Fruit fly (Drosophila melanogaster) whole organism, embryonic: ENCODE data around the gene Trpgamma.
A peak's percentile ranks its signal among the peaks of the same experiment; 100 is the strongest.

ENCODE experiments used
- Ada2b ChIP-seq: fragments of 200-800 bp; sonication (Bioruptor generic); IDR thresholded peaks from 2 replicates; pipeline ENCODE4 v1.3.6; 2022; ENCODE audit warnings: missing biosample characterization, missing genetic modification characterization
- Asciz ChIP-seq: fragments of 200-800 bp; sonication (Bioruptor generic); optimal IDR thresholded peaks from 2 replicates; lab custom pipeline; 2017; ENCODE audit warnings: missing biosample characterization, mild to moderate bottlenecking, missing genetic modification characterization, missing genetic modification reagents
- Bteb2 ChIP-seq: fragments of 200-800 bp; sonication (Bioruptor generic); optimal IDR thresholded peaks from 2 replicates; lab custom pipeline; 2016; ENCODE audit warnings: missing biosample characterization, missing genetic modification characterization
- CG10267 ChIP-seq: fragments of 200-800 bp; sonication (Bioruptor generic); optimal IDR thresholded peaks from 2 replicates; lab custom pipeline; 2018; ENCODE audit warnings: missing biosample characterization, mild to moderate bottlenecking, missing genetic modification characterization, moderate library complexity
- CG10274 ChIP-seq: fragments of 200-800 bp; sonication (Bioruptor generic); optimal IDR thresholded peaks from 3 replicates; lab custom pipeline; 2017; ENCODE audit warnings: missing biosample characterization, mild to moderate bottlenecking, missing genetic modification characterization
- CG10431 ChIP-seq: fragments of 200-800 bp; sonication (Bioruptor generic); optimal IDR thresholded peaks from 3 replicates; lab custom pipeline; 2018; ENCODE audit warnings: missing biosample characterization, mild to moderate bottlenecking, missing genetic modification characterization
- CG11456 ChIP-seq: fragments of 200-800 bp; sonication (Bioruptor generic); IDR thresholded peaks from 3 replicates; pipeline ENCODE4 v1.3.6; 2022; ENCODE audit warnings: missing biosample characterization, missing genetic modification characterization
- CG12219 ChIP-seq: fragments of 200-800 bp; sonication (Bioruptor generic); optimal IDR thresholded peaks from 3 replicates; lab custom pipeline; 2018; ENCODE audit warnings: missing biosample characterization, mild to moderate bottlenecking, missing genetic modification characterization
- CG12769 ChIP-seq: fragments of 200-800 bp; sonication (Bioruptor generic); optimal IDR thresholded peaks from 2 replicates; lab custom pipeline; 2019; ENCODE audit warnings: missing biosample characterization, mild to moderate bottlenecking, missing genetic modification characterization, moderate library complexity
- CG13624 ChIP-seq: fragments of 200-800 bp; sonication (Bioruptor generic); optimal IDR thresholded peaks from 2 replicates; lab custom pipeline; 2016; ENCODE audit warnings: missing biosample characterization, missing genetic modification characterization
- CG13775 ChIP-seq: fragments of 200-800 bp; sonication (Bioruptor generic); optimal IDR thresholded peaks from 3 replicates; lab custom pipeline; 2017; ENCODE audit warnings: missing biosample characterization, mild to moderate bottlenecking, missing genetic modification characterization
- CG14441 ChIP-seq: fragments of 200-800 bp; sonication (Bioruptor generic); IDR thresholded peaks from 2 replicates; pipeline ENCODE4 v1.3.6; 2022; ENCODE audit warnings: missing biosample characterization, missing genetic modification characterization
- CG15479 ChIP-seq: fragments of 200-800 bp; sonication (Bioruptor generic); optimal IDR thresholded peaks from 3 replicates; lab custom pipeline; 2019; ENCODE audit warnings: missing biosample characterization, mild to moderate bottlenecking, missing genetic modification characterization, moderate library complexity
- CG16815 ChIP-seq: fragments of 200-800 bp; sonication (Bioruptor generic); optimal IDR thresholded peaks from 3 replicates; lab custom pipeline; 2017; ENCODE audit warnings: missing biosample characterization, mild to moderate bottlenecking, missing genetic modification characterization
- CG2889 ChIP-seq: fragments of 200-800 bp; sonication (Bioruptor generic); IDR thresholded peaks from 3 replicates; pipeline ENCODE4 v1.3.6; 2022; ENCODE audit warnings: missing biosample characterization, missing genetic modification characterization
- CG3281 ChIP-seq: fragments of 200-800 bp; sonication (Bioruptor generic); optimal IDR thresholded peaks from 3 replicates; lab custom pipeline; 2017; ENCODE audit warnings: missing biosample characterization, mild to moderate bottlenecking, missing genetic modification characterization
- CG33213 ChIP-seq: fragments of 200-800 bp; sonication (Bioruptor generic); optimal IDR thresholded peaks from 3 replicates; lab custom pipeline; 2016; ENCODE audit warnings: missing biosample characterization, missing genetic modification characterization
- CG3847 ChIP-seq: fragments of 200-800 bp; sonication (Bioruptor generic); IDR thresholded peaks from 2 replicates; pipeline ENCODE4 v1.3.6; 2022; ENCODE audit warnings: missing biosample characterization, missing genetic modification characterization
- CG4617 ChIP-seq: fragments of 200-800 bp; sonication (Bioruptor generic); optimal IDR thresholded peaks from 3 replicates; lab custom pipeline; 2016; ENCODE audit warnings: missing biosample characterization, missing genetic modification characterization, borderline replicate concordance
- CG4820 ChIP-seq: fragments of 200-800 bp; sonication (Bioruptor generic); optimal IDR thresholded peaks from 3 replicates; lab custom pipeline; 2016; ENCODE audit warnings: missing biosample characterization, missing genetic modification characterization
- CG7745 ChIP-seq: fragments of 200-800 bp; sonication (Bioruptor generic); optimal IDR thresholded peaks from 2 replicates; lab custom pipeline; 2018; ENCODE audit warnings: missing biosample characterization, mild to moderate bottlenecking, missing genetic modification characterization, moderate library complexity
- D ChIP-seq, 2 experiments: fragments of 200-800 bp in 1 of 2; fragments of >200 bp in 1 of 2; sonication (Bioruptor generic) in 1 of 2; optimal IDR thresholded peaks; 2 replicates in 1 of 2; 3 replicates in 1 of 2; lab custom pipeline; 2017; ENCODE audit warnings: mild to moderate bottlenecking in 1 of 2, missing biosample characterization in 1 of 2, missing genetic modification characterization in 1 of 2, missing genetic modification reagents in 1 of 2
- D19A ChIP-seq: fragments of 200-800 bp; optimal IDR thresholded peaks from 3 replicates; lab custom pipeline; 2019; ENCODE audit warnings: missing biosample characterization, mild to moderate bottlenecking, missing genetic modification characterization, moderate library complexity
- Deaf1 ChIP-seq: fragments of 200-800 bp; optimal IDR thresholded peaks from 3 replicates; lab custom pipeline; 2019; ENCODE audit warnings: missing biosample characterization, mild to moderate bottlenecking, missing genetic modification characterization, moderate library complexity
- H2.0 ChIP-seq: fragments of 200-800 bp; sonication (Bioruptor generic); IDR thresholded peaks from 2 replicates; pipeline ENCODE4 v1.3.6; 2022; ENCODE audit warnings: missing biosample characterization, missing genetic modification characterization
- Mes4 ChIP-seq: fragments of 200-800 bp; sonication (Bioruptor generic); optimal IDR thresholded peaks from 2 replicates; lab custom pipeline; 2016; ENCODE audit warnings: missing biosample characterization, missing genetic modification characterization
- Oli ChIP-seq: fragments of 200-800 bp; sonication (Bioruptor generic); optimal IDR thresholded peaks from 2 replicates; lab custom pipeline; 2018; ENCODE audit warnings: missing biosample characterization, mild to moderate bottlenecking, missing genetic modification characterization, moderate library complexity
- Rfx ChIP-seq: fragments of 200-800 bp; sonication (Bioruptor generic); IDR thresholded peaks from 2 replicates; pipeline ENCODE4 v1.3.6; 2022; ENCODE audit warnings: missing biosample characterization, missing genetic modification characterization
- TFAM ChIP-seq: fragments of 200-800 bp; sonication (Bioruptor generic); optimal IDR thresholded peaks from 2 replicates; lab custom pipeline; 2017; ENCODE audit warnings: missing biosample characterization, missing genetic modification characterization, inconsistent platforms
- ap ChIP-seq: fragments of 200-800 bp; sonication (Bioruptor generic); IDR thresholded peaks from 2 replicates; pipeline ENCODE4 v1.3.6; 2022; ENCODE audit warnings: missing biosample characterization, missing genetic modification characterization
- bab2 ChIP-seq: fragments of 200-800 bp; sonication (Bioruptor generic); optimal IDR thresholded peaks from 2 replicates; lab custom pipeline; 2016; ENCODE audit warnings: missing biosample characterization, missing genetic modification characterization
- chinmo ChIP-seq: fragments of 200-800 bp; sonication (Bioruptor generic); IDR thresholded peaks from 4 replicates; pipeline ENCODE4 v1.3.6; 2022; ENCODE audit warnings: missing biosample characterization, missing genetic modification characterization; ENCODE audit not compliant: partially characterized antibody
- gcm ChIP-seq: fragments of 200-800 bp; sonication (Bioruptor generic); optimal IDR thresholded peaks from 2 replicates; lab custom pipeline; 2019; ENCODE audit warnings: missing biosample characterization, mild to moderate bottlenecking, missing genetic modification characterization, moderate library complexity
- grau ChIP-seq: fragments of 200-800 bp; optimal IDR thresholded peaks from 3 replicates; lab custom pipeline; 2019; ENCODE audit warnings: missing biosample characterization, mild to moderate bottlenecking, missing genetic modification characterization, moderate library complexity
- gro ChIP-seq: fragments of 200-800 bp; sonication (Bioruptor generic); optimal IDR thresholded peaks from 2 replicates; lab custom pipeline; 2016; ENCODE audit warnings: missing biosample characterization, missing genetic modification characterization
- inv ChIP-seq: fragments of 200-800 bp; sonication (Bioruptor generic); IDR thresholded peaks from 2 replicates; pipeline ENCODE4 v1.3.6; 2022; ENCODE audit warnings: missing biosample characterization, missing genetic modification characterization; ENCODE audit not compliant: partially characterized antibody
- maf-S ChIP-seq: fragments of 200-800 bp; sonication (Bioruptor generic); optimal IDR thresholded peaks from 2 replicates; lab custom pipeline; 2016; ENCODE audit warnings: missing biosample characterization, missing genetic modification characterization
- p53 ChIP-seq: fragments of 200-800 bp; sonication (Bioruptor generic); optimal IDR thresholded peaks from 2 replicates; lab custom pipeline; 2016; ENCODE audit warnings: missing biosample characterization, missing genetic modification characterization
- pho ChIP-seq: fragments of 200-800 bp; sonication (Bioruptor generic); optimal IDR thresholded peaks from 2 replicates; lab custom pipeline; 2016; ENCODE audit warnings: missing biosample characterization, missing genetic modification characterization
- phol ChIP-seq: fragments of 200-800 bp; sonication (Bioruptor generic); optimal IDR thresholded peaks from 3 replicates; lab custom pipeline; 2018; ENCODE audit warnings: missing biosample characterization, mild to moderate bottlenecking, missing genetic modification characterization, moderate library complexity
- prd ChIP-seq, 3 experiments: fragments of >200 bp in 2 of 3; fragments of 200-800 bp in 1 of 3; sonication (Bioruptor generic) in 1 of 3; optimal IDR thresholded peaks in 2 of 3; IDR thresholded peaks in 1 of 3; 2 replicates in 2 of 3; 3 replicates in 1 of 3; pipeline versions ENCODE4 v1.3.6 to Lab custom; 2017 to 2022; ENCODE audit warnings: missing biosample characterization in 1 of 3, missing genetic modification characterization in 1 of 3
- rib ChIP-seq: fragments of 200-800 bp; sonication (Bioruptor generic); IDR thresholded peaks from 2 replicates; pipeline ENCODE4 v1.3.6; 2022; ENCODE audit warnings: missing biosample characterization, missing genetic modification characterization
- salm ChIP-seq: fragments of 200-800 bp; sonication (Bioruptor generic); optimal IDR thresholded peaks from 2 replicates; lab custom pipeline; 2018; ENCODE audit warnings: missing biosample characterization, mild to moderate bottlenecking, missing genetic modification characterization
- sens-2 ChIP-seq: fragments of 200-800 bp; sonication (Bioruptor generic); IDR thresholded peaks from 2 replicates; pipeline ENCODE4 v1.3.6; 2022; ENCODE audit warnings: missing biosample characterization, missing genetic modification characterization
- sim ChIP-seq: fragments of 200-800 bp; sonication (Bioruptor generic); IDR thresholded peaks from 2 replicates; pipeline ENCODE4 v1.3.6; 2022; ENCODE audit warnings: missing biosample characterization, missing genetic modification characterization
- sima ChIP-seq: fragments of 200-800 bp; sonication (Bioruptor generic); optimal IDR thresholded peaks from 2 replicates; lab custom pipeline; 2016; ENCODE audit warnings: missing biosample characterization, missing genetic modification characterization
- slou ChIP-seq: fragments of 200-800 bp; sonication (Bioruptor generic); optimal IDR thresholded peaks from 3 replicates; lab custom pipeline; 2016; ENCODE audit warnings: missing biosample characterization, missing genetic modification characterization
- sug ChIP-seq: fragments of 200-800 bp; optimal IDR thresholded peaks from 2 replicates; lab custom pipeline; 2019; ENCODE audit warnings: missing biosample characterization, mild to moderate bottlenecking, missing genetic modification characterization, moderate library complexity
- tup ChIP-seq: fragments of 200-800 bp; sonication (Bioruptor generic); optimal IDR thresholded peaks from 2 replicates; lab custom pipeline; 2016; ENCODE audit warnings: missing biosample characterization, mild to moderate bottlenecking, missing genetic modification characterization, moderate library complexity
- z ChIP-seq: fragments of 200-800 bp; sonication (Bioruptor generic); IDR thresholded peaks from 3 replicates; pipeline ENCODE4 v1.3.6; 2022; ENCODE audit warnings: missing biosample characterization, missing genetic modification characterization
- zf30C ChIP-seq: fragments of 200-800 bp; sonication (Bioruptor generic); optimal IDR thresholded peaks from 3 replicates; lab custom pipeline; 2018; ENCODE audit warnings: missing biosample characterization, mild to moderate bottlenecking, missing genetic modification characterization

The Trpgamma gene

DNA sequence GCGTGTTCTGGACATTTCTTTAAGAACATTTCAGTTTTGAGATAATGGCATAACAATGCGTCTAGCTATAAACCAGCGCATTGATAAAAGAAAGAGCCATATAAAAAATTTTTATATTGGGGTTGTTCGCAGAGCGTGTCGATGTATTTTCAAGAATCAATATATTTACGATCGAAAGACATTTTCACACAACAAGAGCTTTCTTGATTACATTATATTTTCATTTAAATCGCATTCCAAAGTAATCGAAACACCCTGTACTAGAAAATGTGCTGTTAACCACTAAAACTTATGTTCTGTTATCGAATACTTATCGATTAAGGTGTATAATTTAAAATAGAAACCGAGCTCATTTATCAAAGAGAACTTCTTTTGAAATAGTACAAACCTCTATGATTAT, 27.3 kb upstream of the Trpgamma start (continued):
- TF ChIP-seq salm (tag; lab: Kevin White, UChicago), result no peak
- TF ChIP-seq chinmo (GFP tag; lab: Robert Waterston, UW), result no peak
- peak; percentile 44 for TF ChIP-seq maf-S (GFP tag; lab: Kevin White, UChicago)
- TF ChIP-seq CG4820, result peak; percentile 32
- TF ChIP-seq CG7745 (tag; lab: Kevin White, UChicago), result no peak
- peak; percentile 41; the same call in 1 of the 2 replicates for TF ChIP-seq CG3847
- TF ChIP-seq gro (GFP tag; lab: Kevin White, UChicago), result peak; percentile 72
- no peak for TF ChIP-seq ap (GFP tag; lab: Robert Waterston, UW)
- peak; percentile 19 for TF ChIP-seq bab2 (GFP tag; lab: Kevin White, UChicago)
- peak; percentile 44 for TF ChIP-seq sug
- peak; percentile 58; the same call in 1 of the 2 replicates for TF ChIP-seq Ada2b (GFP tag; lab: Robert Waterston, UW)
- no peak for TF ChIP-seq D19A (tag; lab: Kevin White, UChicago)
- no peak for TF ChIP-seq rib (GFP tag; lab: Robert Waterston, UW)
- TF ChIP-seq TFAM (GFP tag; lab: Kevin White, UChicago), result no peak
- TF ChIP-seq CG15479 (GFP tag; lab: Kevin White, UChicago), result no peak
- TF ChIP-seq Rfx (GFP tag; lab: Robert Waterston, UW), result no peak
- no peak for TF ChIP-seq inv (GFP tag; lab: Robert Waterston, UW)
- peak; percentile 25 for TF ChIP-seq CG33213 (GFP tag; lab: Kevin White, UChicago)
- TF ChIP-seq CG13775 (GFP tag; lab: Kevin White, UChicago), result peak; percentile 63
- no peak for TF ChIP-seq sim (GFP tag; lab: Robert Waterston, UW)
- TF ChIP-seq H2.0 (GFP tag; lab: Robert Waterston, UW), result no peak
- TF ChIP-seq sima, result no peak
- no peak for TF ChIP-seq CG2889 (GFP tag; lab: Robert Waterston, UW)
- no peak for TF ChIP-seq CG16815 (GFP tag; lab: Kevin White, UChicago)
- TF ChIP-seq CG11456 (GFP tag; lab: Robert Waterston, UW), result no peak
- peak; percentile 38 for TF ChIP-seq CG12769 (tag; lab: Kevin White, UChicago)
- TF ChIP-seq phol (tag; lab: Kevin White, UChicago), result no peak
- no peak for TF ChIP-seq zf30C (GFP tag; lab: Kevin White, UChicago)
- TF ChIP-seq Asciz (GFP tag; lab: Kevin White, UChicago), result no peak
- TF ChIP-seq tup (GFP tag; lab: Kevin White, UChicago), result no peak
- TF ChIP-seq CG10274 (GFP tag; lab: Kevin White, UChicago), result no peak
- no peak for TF ChIP-seq z
- peak; percentile 53 for TF ChIP-seq CG13624 (GFP tag; lab: Kevin White, UChicago)
- no peak for TF ChIP-seq CG10267 (tag; lab: Kevin White, UChicago)
- no peak for TF ChIP-seq Mes4
- TF ChIP-seq CG4617, result no peak
- no peak for TF ChIP-seq D (optimal IDR thresholded peaks at IDR 0.05; lab: Kevin White, UChicago)
- TF ChIP-seq D (GFP tag; optimal IDR thresholded peaks at IDR 0.05; lab: Kevin White, UChicago), result no peak
- no peak for TF ChIP-seq gcm (GFP tag; lab: Kevin White, UChicago)
- TF ChIP-seq CG10431 (GFP tag; lab: Kevin White, UChicago), result no peak
- TF ChIP-seq pho (GFP tag; lab: Kevin White, UChicago), result peak; percentile 8
- TF ChIP-seq sens-2 (GFP tag; lab: Robert Waterston, UW), result no peak
- no peak for TF ChIP-seq CG14441
- TF ChIP-seq Deaf1 (tag; lab: Kevin White, UChicago), result no peak
- peak; percentile 28 for TF ChIP-seq Bteb2
- TF ChIP-seq CG3281 (GFP tag; lab: Kevin White, UChicago), result no peak
- TF ChIP-seq Oli, result peak; percentile 55
- TF ChIP-seq slou, result peak; percentile 18
- TF ChIP-seq prd (optimal IDR thresholded peaks at IDR 0.05; lab: Kevin White, UChicago), result no peak
- TF ChIP-seq prd (GFP tag; IDR thresholded peaks at IDR 0.05; lab: Robert Waterston, UW), result no peak
- no peak for TF ChIP-seq p53 (GFP tag; lab: Kevin White, UChicago)
- TF ChIP-seq CG12219, result peak; percentile 3
- peak; percentile 66 for TF ChIP-seq grau
